Worm (Caenorhabditis elegans): ENCODE measurements around the gene C26B9.3.

DNA sequence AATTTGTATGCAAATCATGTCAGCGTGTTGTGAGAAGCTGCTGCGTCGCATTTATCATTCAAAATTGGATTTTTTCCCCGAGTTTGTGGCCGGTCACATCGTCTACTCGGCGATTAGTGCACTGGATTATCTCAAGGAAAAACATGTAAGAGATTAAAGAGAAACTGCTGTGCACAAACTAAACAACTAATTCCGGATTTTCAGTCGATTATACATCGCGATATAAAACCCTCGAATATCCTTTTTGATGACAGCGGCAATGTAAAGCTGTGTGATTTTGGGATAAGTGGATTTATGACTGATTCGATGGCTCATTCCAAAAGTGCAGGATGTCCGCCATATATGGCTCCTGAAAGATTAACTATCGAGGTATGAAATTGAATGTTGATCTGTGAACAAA, 32.5 kb downstream of the C26B9.3 start:
- TF ChIP-seq daf-12 (tag; optimal IDR thresholded peaks at IDR 0.05) (no peak), egl-27 (tag; optimal IDR thresholded peaks at IDR 0.05) (no peak)

Data from whole organism, L4 larva.